Fruit fly (Drosophila melanogaster): Measurements from ENCODE around the gene mRpL22.

Gene mRpL22

dm6 chrX:16751579-16752156, 32.1 kb upstream of the mRpL22 start, which contains the start of gene goe (continued):
- TF ChIP-seq az2 (GFP tag; optimal IDR thresholded peaks at IDR 0.05) (peak; percentile 65), CG4360 (GFP tag; IDR thresholded peaks at IDR 0.05) (peak; percentile 74), CG13287 (GFP tag; IDR thresholded peaks at IDR 0.05; ENCODE audit: partially characterized antibody) (peak; percentile 93), cwo (GFP tag; optimal IDR thresholded peaks at IDR 0.05) (peak; percentile 34), CG43689 (GFP tag; IDR thresholded peaks at IDR 0.05) (peak; percentile 74), dimm (GFP tag; IDR thresholded peaks at IDR 0.05) (0 out of 2 replicates have a peak, but pooled peaks have one; percentile 27), luna (GFP tag; optimal IDR thresholded peaks at IDR 0.05) (peak; percentile 89), lilli (GFP tag; optimal IDR thresholded peaks at IDR 0.05) (peak; percentile 85), sr (GFP tag; IDR thresholded peaks at IDR 0.05) (peak; percentile 73; the same call in 2 of the 3 replicates), dan (GFP tag; IDR thresholded peaks at IDR 0.05) (no peak), Trl (optimal IDR thresholded peaks at IDR 0.05) (no peak), Trl (GFP tag; optimal IDR thresholded peaks at IDR 0.05) (peak; percentile 90), CG13296 (GFP tag; optimal IDR thresholded peaks at IDR 0.05) (peak; percentile 73), CG2678 (tag; optimal IDR thresholded peaks at IDR 0.05) (peak; percentile 51), Nf-YC (tag; optimal IDR thresholded peaks at IDR 0.05) (peak; percentile 25), HLH3B (GFP tag; IDR thresholded peaks at IDR 0.05) (peak; percentile 71), pzg (GFP tag; optimal IDR thresholded peaks at IDR 0.05) (peak; percentile 80), eve (GFP tag; optimal IDR thresholded peaks at IDR 0.05) (no peak), crol (GFP tag; IDR thresholded peaks at IDR 0.05) (no peak), stc (GFP tag; IDR thresholded peaks at IDR 0.05) (peak; percentile 60), bigmax (GFP tag; optimal IDR thresholded peaks at IDR 0.05) (peak; percentile 0), nmo (GFP tag; optimal IDR thresholded peaks at IDR 0.05) (peak; percentile 76), wdn (GFP tag; IDR thresholded peaks at IDR 0.05) (peak; percentile 62), dysf (GFP tag; IDR thresholded peaks at IDR 0.05) (peak; percentile 68; the same call in 2 of the 3 replicates), ERR (GFP tag; optimal IDR thresholded peaks at IDR 0.05) (peak; percentile 77), jing (GFP tag; optimal IDR thresholded peaks at IDR 0.05) (peak; percentile 2), Hr78 (GFP tag; optimal IDR thresholded peaks at IDR 0.05) (no peak), CG17359 (tag; optimal IDR thresholded peaks at IDR 0.05) (peak; percentile 53), ase (GFP tag; IDR thresholded peaks at IDR 0.05) (peak; percentile 73; the same call in 2 of the 3 replicates), CG12104 (GFP tag; optimal IDR thresholded peaks at IDR 0.05) (peak; percentile 68), Bdp1 (GFP tag; optimal IDR thresholded peaks at IDR 0.05) (peak; percentile 74), CG14965 (GFP tag; optimal IDR thresholded peaks at IDR 0.05; ENCODE audit: borderline replicate concordance) (peak; percentile 37), CG16815 (GFP tag; optimal IDR thresholded peaks at IDR 0.05) (peak; percentile 50), CG30403 (GFP tag; optimal IDR thresholded peaks at IDR 0.05) (peak; percentile 82), gem (tag; optimal IDR thresholded peaks at IDR 0.05) (peak; percentile 69), CG7372 (GFP tag; IDR thresholded peaks at IDR 0.05) (peak; percentile 58; the same call in 1 of the 2 replicates), pita (GFP tag; optimal IDR thresholded peaks at IDR 0.05) (peak; percentile 95), Sin3A (optimal IDR thresholded peaks at IDR 0.05) (peak; percentile 39), CG16813 (GFP tag; IDR thresholded peaks at IDR 0.05; ENCODE audit: partially characterized antibody) (peak; percentile 92), caup (GFP tag; optimal IDR thresholded peaks at IDR 0.05; ENCODE audit: severe bottlenecking) (peak; percentile 83), so (GFP tag; IDR thresholded peaks at IDR 0.05) (peak; percentile 66; the same call in 2 of the 3 replicates), stwl (tag; optimal IDR thresholded peaks at IDR 0.05) (peak; percentile 61), CG34422 (GFP tag; IDR thresholded peaks at IDR 0.05) (peak; percentile 75), Ravus (GFP tag; IDR thresholded peaks at IDR 0.05) (peak; percentile 2; the same call in 1 of the 2 replicates), kah (GFP tag; optimal IDR thresholded peaks at IDR 0.05) (peak; percentile 11), CG11398 (GFP tag; optimal IDR thresholded peaks at IDR 0.05) (peak; percentile 73), fd64A (GFP tag; optimal IDR thresholded peaks at IDR 0.05) (no peak), amos (GFP tag; IDR thresholded peaks at IDR 0.05; ENCODE audit: partially characterized antibody) (peak; percentile 97), Sry-δ (GFP tag; optimal IDR thresholded peaks at IDR 0.05) (peak; percentile 98), CG1529 (GFP tag; optimal IDR thresholded peaks at IDR 0.05) (peak; percentile 6)

Measured in whole organism, embryonic.